Worm (Caenorhabditis elegans): ENCODE measurements around the gene srx-59.

ce11 chrV:7005964-7006363 lies 34.3 kb downstream of the srx-59 start, which contains the start of gene spig-10:
- TF ChIP-seq cog-1 (tag; optimal IDR thresholded peaks at IDR 0.05) (no peak), T22C8.4 (GFP tag; IDR thresholded peaks at IDR 0.05) (no peak), med-1 (GFP tag; optimal IDR thresholded peaks at IDR 0.05; ENCODE audit: insufficient read depth) (no peak), klf-2 (GFP tag; conservative IDR thresholded peaks at IDR 0.05) (no peak), ztf-29 (GFP tag; IDR thresholded peaks at IDR 0.05) (no peak), ref-1 (GFP tag; conservative IDR thresholded peaks at IDR 0.05) (no peak), flt-1 (GFP tag; IDR thresholded peaks at IDR 0.05) (no peak), tab-1 (GFP tag; IDR thresholded peaks at IDR 0.05) (no peak), ztf-23 (GFP tag; IDR thresholded peaks at IDR 0.05) (no peak)

All from whole organism, midembryonic.